Worm (Caenorhabditis elegans): ENCODE measurements around the gene twk-34.

DNA sequence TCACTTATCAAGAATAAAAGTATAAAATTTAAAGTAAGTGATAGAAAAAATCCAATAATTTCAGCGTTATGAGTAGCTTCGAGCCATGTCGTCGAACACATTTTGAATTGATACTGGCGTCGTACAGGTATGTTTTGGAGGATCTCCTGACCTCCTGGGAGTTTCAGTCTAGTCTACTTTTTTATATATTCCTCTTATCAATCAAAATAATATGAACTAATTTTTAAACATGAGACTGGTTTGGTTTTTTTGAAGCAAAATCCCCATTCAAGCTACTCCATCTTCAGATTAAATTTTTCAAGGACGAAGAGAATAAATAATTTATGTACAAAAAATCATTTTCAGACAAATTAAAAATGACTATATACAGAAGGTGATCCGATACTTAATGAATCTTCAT is 7.1 kb downstream of the twk-34 start, which contains the start of gene str-101:
- TF ChIP-seq unc-62 (GFP tag; optimal IDR thresholded peaks at IDR 0.05) (no peak), fkh-2 (tag; optimal IDR thresholded peaks at IDR 0.05) (no peak)

All from whole organism, L3 larva.